Worm (Caenorhabditis elegans): ENCODE measurements around the gene elks-1.
"Not testable (repeated sequence)": the region's sequence is repeated elsewhere in the genome, so short reads cannot be mapped to it uniquely, and the experiment has no call there.

elks-1 gene

ce11 chrIV:3349977-3350580 lies at the start of gene elks-1:
Gene elks-1, minus strand, starts transcription at chrIV:3350027.
- TF ChIP-seq mep-1 (tag; optimal IDR thresholded peaks at IDR 0.05) (peak; percentile 32), ceh-39 (tag; optimal IDR thresholded peaks at IDR 0.05) (peak; percentile 5), unc-120 (tag; optimal IDR thresholded peaks at IDR 0.05; ENCODE audit: poor library complexity, severe bottlenecking) (peak; percentile 3), ceh-83 (GFP tag; optimal IDR thresholded peaks at IDR 0.05) (no peak), hlh-1 (tag; optimal IDR thresholded peaks at IDR 0.05) (peak; percentile 16), ces-1 (GFP tag; optimal IDR thresholded peaks at IDR 0.05) (peak; percentile 66), nhr-237 (tag; optimal IDR thresholded peaks at IDR 0.05) (peak; percentile 15), elt-3 (tag; optimal IDR thresholded peaks at IDR 0.05) (no peak), ham-2 (GFP tag; optimal IDR thresholded peaks at IDR 0.05) (peak; percentile 38), mls-2 (tag; optimal IDR thresholded peaks at IDR 0.05) (peak; percentile 8)

- TF ChIP-seq sptf-1 (tag; optimal IDR thresholded peaks at IDR 0.05) (peak; percentile 49), lin-13 (tag; optimal IDR thresholded peaks at IDR 0.05) (peak; percentile 21), ces-1 (GFP tag; optimal IDR thresholded peaks at IDR 0.05) (no peak), drap-1 (GFP tag; optimal IDR thresholded peaks at IDR 0.05) (peak; percentile 36), ham-2 (GFP tag; optimal IDR thresholded peaks at IDR 0.05) (peak; percentile 33), lsy-2 (tag; optimal IDR thresholded peaks at IDR 0.05) (peak; percentile 93), M03D4.4 (tag; optimal IDR thresholded peaks at IDR 0.05) (peak; percentile 35), nhr-237 (tag; optimal IDR thresholded peaks at IDR 0.05) (no peak), mep-1 (tag; optimal IDR thresholded peaks at IDR 0.05) (peak; percentile 41)
These were observed 49.3 kb upstream of the elks-1 start, which contains the start of the genes dyf-3 and pdhb-1 for ce11 chrIV:3399015-3399722. Gene dyf-3, minus strand, starts transcription at chrIV:3399231. Gene pdhb-1, plus strand, starts transcription at chrIV:3399672.

- TF ChIP-seq hlh-1 (tag; optimal IDR thresholded peaks at IDR 0.05), result no peak
- no peak for TF ChIP-seq sem-2 (GFP tag; optimal IDR thresholded peaks at IDR 0.05)
- TF ChIP-seq pha-4 (tag; optimal IDR thresholded peaks at IDR 0.05), result no peak
- no peak for TF ChIP-seq snpc-4 (tag; optimal IDR thresholded peaks at IDR 0.05)
- TF ChIP-seq lin-32 (GFP tag; optimal IDR thresholded peaks at IDR 0.05), result no peak
- no peak for TF ChIP-seq cnd-1 (tag; optimal IDR thresholded peaks at IDR 0.05)
- TF ChIP-seq sptf-1 (tag; optimal IDR thresholded peaks at IDR 0.05), result no peak
- TF ChIP-seq ces-1 (GFP tag; optimal IDR thresholded peaks at IDR 0.05), result no peak
- TF ChIP-seq lsy-2 (tag; optimal IDR thresholded peaks at IDR 0.05), result no peak
- TF ChIP-seq blmp-1 (tag; optimal IDR thresholded peaks at IDR 0.05), result no peak
- TF ChIP-seq ceh-43 (GFP tag; optimal IDR thresholded peaks at IDR 0.05), result no peak
- TF ChIP-seq ceh-83 (GFP tag; optimal IDR thresholded peaks at IDR 0.05), result no peak
- no peak for TF ChIP-seq unc-120 (tag; optimal IDR thresholded peaks at IDR 0.05; ENCODE audit: poor library complexity, severe bottlenecking)
- no peak for TF ChIP-seq drap-1 (GFP tag; optimal IDR thresholded peaks at IDR 0.05)
These were observed 48.3 kb upstream of the elks-1 start for ce11 chrIV:3398078-3398477.

- TF ChIP-seq cnd-1 (tag; optimal IDR thresholded peaks at IDR 0.05), result no peak
- no peak for TF ChIP-seq lin-13 (tag; optimal IDR thresholded peaks at IDR 0.05)
- TF ChIP-seq nhr-76 (tag; optimal IDR thresholded peaks at IDR 0.05), result no peak
- no peak for TF ChIP-seq ceh-39 (tag; optimal IDR thresholded peaks at IDR 0.05)
- no peak for TF ChIP-seq elt-1 (tag; optimal IDR thresholded peaks at IDR 0.05; ENCODE audit: borderline replicate concordance, insufficient read depth)
- TF ChIP-seq mep-1 (tag; optimal IDR thresholded peaks at IDR 0.05), result no peak
- no peak for TF ChIP-seq lsy-2 (tag; optimal IDR thresholded peaks at IDR 0.05)
- TF ChIP-seq nhr-28 (tag; optimal IDR thresholded peaks at IDR 0.05), result no peak
- no peak for TF ChIP-seq unc-120 (tag; optimal IDR thresholded peaks at IDR 0.05; ENCODE audit: poor library complexity, severe bottlenecking)
- TF ChIP-seq bed-3 (GFP tag; optimal IDR thresholded peaks at IDR 0.05), result no peak
- TF ChIP-seq ceh-43 (GFP tag; optimal IDR thresholded peaks at IDR 0.05), result no peak
- no peak for TF ChIP-seq snpc-4 (tag; optimal IDR thresholded peaks at IDR 0.05)
- no peak for TF ChIP-seq ztf-11 (tag; optimal IDR thresholded peaks at IDR 0.05)
- TF ChIP-seq ham-2 (GFP tag; optimal IDR thresholded peaks at IDR 0.05), result no peak
- no peak for TF ChIP-seq nhr-2 (tag; optimal IDR thresholded peaks at IDR 0.05)
- no peak for TF ChIP-seq sem-2 (GFP tag; optimal IDR thresholded peaks at IDR 0.05)
- no peak for TF ChIP-seq sptf-1 (tag; optimal IDR thresholded peaks at IDR 0.05)
These were observed 45.8 kb upstream of the elks-1 start, which contains the start of gene C04C3.14 for ce11 chrIV:3395581-3395980. Gene C04C3.14, plus strand, starts transcription at chrIV:3395881.

ce11 chrIV:3394066-3394465 lies 44.2 kb upstream of the elks-1 start, which contains the start of gene C04C3.4:
Gene C04C3.4, plus strand, starts transcription at chrIV:3394366.
- not testable (repeated sequence) for TF ChIP-seq nhr-76, blmp-1, nhr-28 (tag; optimal IDR thresholded peaks at IDR 0.05)

Measured in whole organism, mixed stage, embryonic.